Worm (Caenorhabditis elegans) whole organism, early embryonic: Measurements from ENCODE around the gene dmsr-12.

Experiments used
- B0310.2 ChIP-seq: sonication (generic microtip); optimal IDR thresholded peaks from 2 replicates; lab custom pipeline; 2016; ENCODE audit warnings: mild to moderate bottlenecking, missing genetic modification characterization, missing compliant biosample characterization
- F13C5.2 ChIP-seq: sonication (generic microtip); optimal IDR thresholded peaks from 2 replicates; lab custom pipeline; 2017; ENCODE audit warnings: mild to moderate bottlenecking, missing genetic modification characterization, inconsistent platforms, missing compliant biosample characterization
- aly-1 ChIP-seq: sonication (generic microtip); optimal IDR thresholded peaks from 2 replicates; lab custom pipeline; 2016; ENCODE audit warnings: missing genetic modification characterization, missing compliant biosample characterization
- ama-1 ChIP-seq: fragments of 150-350 bp; optimal IDR thresholded peaks from 2 replicates; lab custom pipeline; 2014
- ceh-13 ChIP-seq: fragments of 200-800 bp; sonication (Bioruptor generic); optimal IDR thresholded peaks from 2 replicates; lab custom pipeline; 2018; ENCODE audit warnings: mild to moderate bottlenecking, missing genetic modification characterization, missing compliant biosample characterization
- ceh-36 ChIP-seq: sonication (generic microtip); optimal IDR thresholded peaks from 2 replicates; lab custom pipeline; 2016; ENCODE audit warnings: missing genetic modification characterization, inconsistent platforms, missing compliant biosample characterization
- ets-7 ChIP-seq: sonication (generic microtip); optimal IDR thresholded peaks from 2 replicates; lab custom pipeline; 2016; ENCODE audit warnings: missing genotype, missing genetic modification characterization, missing compliant biosample characterization
- flt-1 ChIP-seq: fragments of 200-800 bp; sonication (Bioruptor generic); IDR thresholded peaks from 2 replicates; pipeline ENCODE4 v1.3.6; 2022; ENCODE audit warnings: missing genetic modification characterization, missing compliant biosample characterization
- hmbx-1 ChIP-seq: sonication (generic microtip); optimal IDR thresholded peaks from 2 replicates; lab custom pipeline; 2016; ENCODE audit warnings: mild to moderate bottlenecking, missing genetic modification characterization, missing compliant biosample characterization
- hmg-4 ChIP-seq: fragments of 200-800 bp; sonication (Bioruptor generic); optimal IDR thresholded peaks from 2 replicates; lab custom pipeline; 2018; ENCODE audit warnings: mild to moderate bottlenecking, missing genetic modification characterization, missing compliant biosample characterization
- hnd-1 ChIP-seq: sonication (generic microtip); optimal IDR thresholded peaks from 2 replicates; lab custom pipeline; 2016; ENCODE audit warnings: missing genetic modification characterization, missing compliant biosample characterization
- pes-1 ChIP-seq: fragments of 200-800 bp; sonication (Bioruptor generic); IDR thresholded peaks from 2 replicates; pipeline ENCODE4 v1.3.6; 2022; ENCODE audit warnings: missing genetic modification reagents, missing genetic modification characterization, missing compliant biosample characterization
- scrt-1 ChIP-seq: fragments of 200-800 bp; sonication (Bioruptor generic); IDR thresholded peaks from 2 replicates; pipeline ENCODE4 v1.3.6; 2022; ENCODE audit warnings: missing genetic modification characterization, missing compliant biosample characterization
- sea-1 ChIP-seq: fragments of 200-800 bp; sonication (Bioruptor generic); conservative IDR thresholded peaks from 2 replicates; pipeline ENCODE4 v1.3.6; 2022; ENCODE audit warnings: missing genetic modification characterization, missing compliant biosample characterization
- tbx-11 ChIP-seq: fragments of 200-800 bp; sonication (Bioruptor generic); IDR thresholded peaks from 2 replicates; pipeline ENCODE4 v1.3.6; 2022; ENCODE audit warnings: missing genetic modification characterization, missing compliant biosample characterization
- tbx-37 ChIP-seq: fragments of 200-800 bp; sonication (Bioruptor generic); conservative IDR thresholded peaks from 2 replicates; pipeline ENCODE4 v1.3.6; 2022; ENCODE audit warnings: missing genetic modification reagents, missing genetic modification characterization, missing compliant biosample characterization
- tra-4 ChIP-seq: sonication (generic microtip); optimal IDR thresholded peaks from 2 replicates; lab custom pipeline; 2017; ENCODE audit warnings: missing genetic modification characterization, missing compliant biosample characterization

The dmsr-12 gene

DNA sequence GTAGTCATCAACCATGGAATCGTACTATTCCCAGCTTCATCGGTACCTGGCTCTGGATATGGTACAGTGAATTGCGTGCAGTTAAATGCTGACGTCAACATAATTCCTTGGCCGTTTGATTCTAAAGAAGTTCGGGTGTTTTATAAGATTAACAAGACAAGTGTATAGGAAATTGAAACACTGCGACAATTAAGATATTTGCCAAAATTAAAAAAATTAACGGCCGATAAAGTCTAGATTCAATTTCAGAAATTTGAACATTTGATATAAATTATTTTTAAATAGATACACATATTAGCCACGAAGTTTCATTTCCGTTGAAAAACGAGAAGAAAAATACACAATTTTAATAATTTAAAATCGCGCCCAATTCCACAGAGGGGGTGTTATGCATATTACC is at the start of gene dmsr-12:
Gene dmsr-12, minus strand, starts transcription at position 101 of the 400 bp plus-strand sequence.
- TF ChIP-seq sea-1 (no peak), ceh-13 (GFP tag; lab: Kevin White, UChicago) (no peak), ets-7 (no peak), scrt-1 (GFP tag; lab: Robert Waterston, UW) (no peak), hmbx-1 (tag; lab: Kevin White, UChicago) (no peak), F13C5.2 (tag; lab: Kevin White, UChicago) (no peak), aly-1 (tag; lab: Kevin White, UChicago) (no peak), tbx-11 (GFP tag; lab: Robert Waterston, UW) (no peak), hnd-1 (tag; lab: Kevin White, UChicago) (no peak), ceh-36 (tag; lab: Kevin White, UChicago) (no peak), ama-1 (lab: Kevin White, UChicago) (no peak), tbx-37 (GFP tag; lab: Robert Waterston, UW) (no peak), flt-1 (GFP tag; lab: Robert Waterston, UW) (no peak)

DNA sequence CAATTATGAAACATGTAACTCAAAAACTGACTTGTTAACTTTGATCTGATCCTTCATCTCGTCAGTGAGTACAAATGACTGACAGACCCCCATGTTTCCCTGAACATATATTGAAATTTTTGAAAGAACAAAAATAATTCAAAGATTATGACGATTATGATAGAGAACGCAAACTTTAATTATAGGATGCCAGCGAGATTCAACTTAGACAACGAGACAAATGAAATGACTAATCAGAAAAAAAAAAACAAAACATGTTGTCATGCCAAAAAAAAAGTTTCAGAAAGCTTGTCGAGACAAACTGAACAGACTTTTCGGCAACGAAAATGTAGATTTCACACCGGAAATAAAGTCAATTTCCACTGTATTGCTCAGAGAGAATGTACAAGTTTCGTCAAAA is 48.5 kb upstream of the dmsr-12 start, which contains the start of gene gpa-10:
Gene gpa-10, minus strand, starts transcription at position 101 of the 400 bp plus-strand sequence.
- TF ChIP-seq tra-4 (no peak), flt-1 (GFP tag; lab: Robert Waterston, UW) (no peak), hmbx-1 (tag; lab: Kevin White, UChicago) (no peak), ama-1 (lab: Kevin White, UChicago) (no peak), aly-1 (tag; lab: Kevin White, UChicago) (no peak), pes-1 (no peak), ets-7 (no peak), hmg-4 (GFP tag; lab: Kevin White, UChicago) (no peak), hnd-1 (tag; lab: Kevin White, UChicago) (no peak), ceh-13 (GFP tag; lab: Kevin White, UChicago) (no peak), sea-1 (no peak), F13C5.2 (tag; lab: Kevin White, UChicago) (no peak), tbx-37 (GFP tag; lab: Robert Waterston, UW) (no peak), ceh-36 (tag; lab: Kevin White, UChicago) (no peak), B0310.2 (tag; lab: Kevin White, UChicago) (no peak)

DNA sequence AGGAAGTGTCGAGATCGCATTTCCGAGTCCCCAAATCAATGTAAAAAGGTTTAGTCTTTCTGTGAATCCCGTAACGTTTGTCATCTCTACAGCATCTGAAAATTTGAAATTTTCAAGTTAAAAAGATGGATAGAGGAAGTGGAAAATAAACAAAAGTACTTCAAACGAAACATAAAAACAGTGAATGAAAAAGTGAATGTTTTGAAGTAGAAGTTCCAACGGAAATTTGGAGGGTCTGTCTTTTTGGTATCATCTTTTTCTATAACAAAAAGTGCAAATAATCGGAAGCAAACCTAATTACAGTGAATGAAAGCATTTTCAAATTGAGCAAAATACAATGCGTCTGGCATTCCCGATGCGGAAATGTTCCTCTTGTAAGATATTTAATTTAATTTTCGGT is 40.3 kb upstream of the dmsr-12 start, which contains the start of gene lgc-54:
Gene lgc-54, minus strand, starts transcription at position 101 of the 400 bp plus-strand sequence.
- TF ChIP-seq aly-1 (tag; lab: Kevin White, UChicago) (no peak), ceh-36 (tag; lab: Kevin White, UChicago) (no peak), ets-7 (no peak), sea-1 (no peak), hmbx-1 (tag; lab: Kevin White, UChicago) (no peak), pes-1 (no peak), B0310.2 (tag; lab: Kevin White, UChicago) (no peak), scrt-1 (GFP tag; lab: Robert Waterston, UW) (no peak), hmg-4 (GFP tag; lab: Kevin White, UChicago) (no peak), flt-1 (GFP tag; lab: Robert Waterston, UW) (no peak), tbx-11 (GFP tag; lab: Robert Waterston, UW) (no peak), hnd-1 (tag; lab: Kevin White, UChicago) (no peak)

DNA sequence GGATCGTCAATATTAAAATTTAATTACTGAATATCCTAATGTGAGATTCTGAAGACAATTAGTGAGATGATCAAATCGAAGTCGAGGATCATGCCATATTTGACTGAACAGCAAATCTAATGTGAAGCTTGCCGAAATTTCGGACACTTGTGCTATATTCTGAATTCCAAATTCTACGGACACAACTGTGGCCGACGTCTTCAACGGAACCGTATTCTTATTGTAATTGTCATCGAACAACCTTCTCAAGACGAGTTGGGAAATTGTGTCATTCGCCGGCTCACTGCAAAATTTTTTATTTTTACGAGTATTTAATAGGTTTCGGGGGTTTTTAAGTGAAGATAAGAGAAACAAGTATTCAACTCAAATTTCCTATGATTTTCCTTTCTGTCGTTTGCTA is 36.2 kb upstream of the dmsr-12 start, which contains the start of gene T15B7.1:
Gene T15B7.1, plus strand, starts transcription at position 301 of the 400 bp plus-strand sequence.
- no peak for TF ChIP-seq hmbx-1 (tag; lab: Kevin White, UChicago)

DNA sequence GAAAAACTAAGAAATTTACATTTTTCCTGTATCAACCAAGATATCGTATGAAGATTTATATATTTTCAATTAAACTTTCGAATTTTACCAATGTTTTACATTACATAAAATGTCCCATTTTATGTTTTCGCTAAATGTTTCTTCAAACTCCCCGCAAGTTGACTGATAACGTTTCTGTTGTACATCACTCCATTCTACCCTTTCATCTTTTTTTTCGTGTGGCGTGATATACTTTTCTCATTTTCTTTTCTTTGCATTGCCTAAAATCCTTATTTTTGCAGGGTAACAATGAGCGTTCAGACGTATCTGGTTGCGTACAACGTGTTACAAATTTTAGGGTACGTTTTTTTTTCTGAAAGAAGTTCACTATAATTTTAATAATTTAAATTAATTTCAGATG is 32.8 kb upstream of the dmsr-12 start, which contains the start of gene hpo-8:
Gene hpo-8, plus strand, starts transcription at position 282 of the 400 bp plus-strand sequence.
- no peak for TF ChIP-seq ceh-36 (tag; lab: Kevin White, UChicago)
- TF ChIP-seq F13C5.2 (tag; lab: Kevin White, UChicago), result no peak
- TF ChIP-seq scrt-1 (GFP tag; lab: Robert Waterston, UW), result no peak
- no peak for TF ChIP-seq tra-4
- TF ChIP-seq hnd-1 (tag; lab: Kevin White, UChicago), result no peak
- no peak for TF ChIP-seq sea-1
- no peak for TF ChIP-seq hmg-4 (GFP tag; lab: Kevin White, UChicago)
- no peak for TF ChIP-seq hmbx-1 (tag; lab: Kevin White, UChicago)
- no peak for TF ChIP-seq B0310.2 (tag; lab: Kevin White, UChicago)
- TF ChIP-seq ceh-13 (GFP tag; lab: Kevin White, UChicago), result no peak
- TF ChIP-seq tbx-11 (GFP tag; lab: Robert Waterston, UW), result no peak
- no peak for TF ChIP-seq tbx-37 (GFP tag; lab: Robert Waterston, UW)
- TF ChIP-seq aly-1 (tag; lab: Kevin White, UChicago), result no peak

DNA sequence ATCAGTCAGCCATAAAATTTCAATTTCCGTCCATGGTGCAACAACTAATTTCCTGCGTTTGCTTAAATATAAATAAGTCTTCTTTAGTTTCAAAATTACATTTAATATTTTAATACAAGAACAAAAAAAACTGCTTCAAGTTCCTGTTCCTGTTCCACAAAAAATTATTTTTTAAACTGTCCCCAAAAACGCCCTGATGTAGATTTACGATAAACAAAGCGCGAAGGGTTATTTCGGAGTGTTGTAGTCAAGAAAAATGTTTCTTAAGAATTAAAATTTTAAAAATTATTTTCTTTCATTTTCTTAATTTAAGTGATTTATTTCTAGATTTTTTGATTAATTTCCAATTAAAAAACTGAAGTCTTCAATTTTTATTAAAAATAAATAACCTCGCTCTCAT is 32.4 kb upstream of the dmsr-12 start, which contains the start of gene T15B7.15:
Gene T15B7.15, minus strand, starts transcription at position 67 of the 400 bp plus-strand sequence.
- TF ChIP-seq scrt-1 (GFP tag; lab: Robert Waterston, UW) (no peak), tbx-37 (GFP tag; lab: Robert Waterston, UW) (no peak), ceh-13 (GFP tag; lab: Kevin White, UChicago) (no peak), aly-1 (tag; lab: Kevin White, UChicago) (no peak), hmbx-1 (tag; lab: Kevin White, UChicago) (no peak), ama-1 (lab: Kevin White, UChicago) (no peak), B0310.2 (tag; lab: Kevin White, UChicago) (no peak), tra-4 (no peak), tbx-11 (GFP tag; lab: Robert Waterston, UW) (no peak), ets-7 (no peak)

DNA sequence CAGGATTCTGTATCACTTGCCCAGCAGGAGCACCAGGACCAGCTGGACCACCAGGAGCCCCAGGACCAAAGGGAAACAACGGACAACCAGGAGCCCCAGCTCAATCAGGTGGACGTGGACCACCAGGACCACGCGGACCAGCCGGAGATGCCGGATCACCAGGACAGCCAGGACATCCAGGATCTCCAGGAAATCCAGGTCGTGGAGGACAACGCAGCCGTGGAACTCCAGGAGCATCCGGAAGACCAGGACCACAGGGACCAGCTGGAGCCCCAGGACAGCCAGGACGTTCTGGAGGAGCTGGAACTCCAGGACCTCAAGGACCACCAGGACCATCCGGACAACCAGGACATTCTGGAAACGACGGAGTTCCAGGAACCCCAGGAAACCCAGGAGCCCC is 29.8 kb upstream of the dmsr-12 start:
- TF ChIP-seq pes-1 (no peak), tbx-37 (GFP tag; lab: Robert Waterston, UW) (no peak), B0310.2 (tag; lab: Kevin White, UChicago) (no peak), hmbx-1 (tag; lab: Kevin White, UChicago) (no peak), tra-4 (no peak), tbx-11 (GFP tag; lab: Robert Waterston, UW) (no peak), scrt-1 (GFP tag; lab: Robert Waterston, UW) (no peak), sea-1 (no peak)
